Fruit fly (Drosophila melanogaster): Measurements from ENCODE around the gene CG4619.
A peak's percentile ranks its signal among the peaks of the same experiment; 100 is the strongest.

Gene CG4619

dm6 chr2L:9984078-9984772 is 45.6 kb downstream of the CG4619 start, which contains the start of gene bib (continued):
- peak; percentile 21 for TF ChIP-seq CG17802 (tag; optimal IDR thresholded peaks at IDR 0.05)
- peak; percentile 89 for TF ChIP-seq az2 (GFP tag; optimal IDR thresholded peaks at IDR 0.05)
- TF ChIP-seq CG4707 (GFP tag; optimal IDR thresholded peaks at IDR 0.05): peak; percentile 52
- peak; percentile 70 for TF ChIP-seq Nf-YB (GFP tag; optimal IDR thresholded peaks at IDR 0.05)
- TF ChIP-seq CG12155 (GFP tag; optimal IDR thresholded peaks at IDR 0.05): peak; percentile 73
- peak; percentile 14; the same call in 1 of the 2 replicates for TF ChIP-seq ranshi (GFP tag; IDR thresholded peaks at IDR 0.05)
- peak; percentile 64; the same call in 1 of the 3 replicates for TF ChIP-seq H15 (GFP tag; IDR thresholded peaks at IDR 0.05)
- TF ChIP-seq rib (GFP tag; IDR thresholded peaks at IDR 0.05): no peak
- TF ChIP-seq CG6175 (GFP tag; IDR thresholded peaks at IDR 0.05): peak; percentile 23; the same call in 1 of the 3 replicates
- peak; percentile 83 for TF ChIP-seq Hr3 (GFP tag; optimal IDR thresholded peaks at IDR 0.05)
- TF ChIP-seq E2f1 (GFP tag; IDR thresholded peaks at IDR 0.05): peak; percentile 66
- peak; percentile 85 for TF ChIP-seq CG10209 (GFP tag; optimal IDR thresholded peaks at IDR 0.05)
- no peak for TF ChIP-seq CG11247 (GFP tag; IDR thresholded peaks at IDR 0.05)
- TF ChIP-seq CG8089 (GFP tag; optimal IDR thresholded peaks at IDR 0.05): peak; percentile 16
- peak; percentile 94 for TF ChIP-seq pfk (GFP tag; optimal IDR thresholded peaks at IDR 0.05)
- 0 out of 3 replicates have a peak, but pooled peaks have one; percentile 19 for TF ChIP-seq Dbx (GFP tag; IDR thresholded peaks at IDR 0.05)
- TF ChIP-seq CG18011 (GFP tag; optimal IDR thresholded peaks at IDR 0.05): no peak
- TF ChIP-seq CG15269 (tag; optimal IDR thresholded peaks at IDR 0.05): peak; percentile 77
- peak; percentile 77 for TF ChIP-seq CG3281 (GFP tag; optimal IDR thresholded peaks at IDR 0.05)
- peak; percentile 66 for TF ChIP-seq Usf (GFP tag; optimal IDR thresholded peaks at IDR 0.05)
- peak; percentile 71 for TF ChIP-seq CG11723 (GFP tag; optimal IDR thresholded peaks at IDR 0.05)
- no peak for TF ChIP-seq Atf-2 (GFP tag; optimal IDR thresholded peaks at IDR 0.05)
- TF ChIP-seq CG2202 (tag; optimal IDR thresholded peaks at IDR 0.05): peak; percentile 86
- no peak for TF ChIP-seq CG7963 (GFP tag; IDR thresholded peaks at IDR 0.05; ENCODE audit: partially characterized antibody)
- peak; percentile 95 for TF ChIP-seq CG7556 (GFP tag; optimal IDR thresholded peaks at IDR 0.05)
- peak; percentile 76 for TF ChIP-seq twi (tag; optimal IDR thresholded peaks at IDR 0.05)
- peak; percentile 60 for TF ChIP-seq pros (GFP tag; optimal IDR thresholded peaks at IDR 0.05)
- TF ChIP-seq B-H1 (GFP tag; IDR thresholded peaks at IDR 0.05): peak; percentile 35; the same call in 2 of the 3 replicates
- TF ChIP-seq Sry-δ (GFP tag; optimal IDR thresholded peaks at IDR 0.05): no peak
- peak; percentile 79 for TF ChIP-seq odd (GFP tag; optimal IDR thresholded peaks at IDR 0.05)
- TF ChIP-seq salm (tag; optimal IDR thresholded peaks at IDR 0.05): peak; percentile 68
- TF ChIP-seq CG10979 (tag; optimal IDR thresholded peaks at IDR 0.05): peak; percentile 94
- TF ChIP-seq Taf1 (GFP tag; IDR thresholded peaks at IDR 0.05): no peak
- TF ChIP-seq amos (GFP tag; IDR thresholded peaks at IDR 0.05; ENCODE audit: partially characterized antibody): peak; percentile 34; the same call in 1 of the 2 replicates
- peak in 1 of 2 experiments; percentile 2 for TF ChIP-seq Dfd (GFP tag; optimal IDR thresholded peaks at IDR 0.05)
- TF ChIP-seq her (GFP tag; optimal IDR thresholded peaks at IDR 0.05): no peak
- peak; percentile 45 for TF ChIP-seq bbx (GFP tag; IDR thresholded peaks at IDR 0.05; ENCODE audit: partially characterized antibody)
- peak; percentile 86 for TF ChIP-seq CG15601 (tag; optimal IDR thresholded peaks at IDR 0.05)
- peak; percentile 71 for TF ChIP-seq CG10654 (GFP tag; optimal IDR thresholded peaks at IDR 0.05)
- peak; percentile 68 for TF ChIP-seq ewg (GFP tag; optimal IDR thresholded peaks at IDR 0.05)
- peak; percentile 88 for TF ChIP-seq CG33557 (GFP tag; optimal IDR thresholded peaks at IDR 0.05)
- TF ChIP-seq D19B (GFP tag; optimal IDR thresholded peaks at IDR 0.05): peak; percentile 47
- peak; percentile 80 for TF ChIP-seq Xbp1 (GFP tag; optimal IDR thresholded peaks at IDR 0.05)
- TF ChIP-seq eyg (GFP tag; optimal IDR thresholded peaks at IDR 0.05): no peak
- TF ChIP-seq GATAe (GFP tag; conservative IDR thresholded peaks at IDR 0.05): no peak
- peak; percentile 83 for TF ChIP-seq Chrac-16 (GFP tag; optimal IDR thresholded peaks at IDR 0.05)
- TF ChIP-seq Lhr (GFP tag; optimal IDR thresholded peaks at IDR 0.05): peak; percentile 71
- no peak for TF ChIP-seq CG11456 (GFP tag; IDR thresholded peaks at IDR 0.05)
- peak; percentile 74 for TF ChIP-seq Deaf1 (tag; optimal IDR thresholded peaks at IDR 0.05)
